Worm (Caenorhabditis elegans) whole organism, midembryonic: ENCODE results near the gene ugt-34.

ENCODE experiments used
- T22C8.4 ChIP-seq: fragments of 200-800 bp; sonication (Bioruptor generic); IDR thresholded peaks from 2 replicates; pipeline ENCODE4 v1.3.6; 2022; ENCODE audit warnings: missing genetic modification characterization, missing compliant biosample characterization
- cog-1 ChIP-seq: sonication (generic microtip); optimal IDR thresholded peaks from 2 replicates; lab custom pipeline; 2016; ENCODE audit warnings: missing genetic modification characterization, missing compliant biosample characterization
- flt-1 ChIP-seq: fragments of 200-800 bp; sonication (Bioruptor generic); IDR thresholded peaks from 2 replicates; pipeline ENCODE4 v1.3.6; 2022; ENCODE audit warnings: missing genetic modification characterization, missing compliant biosample characterization
- klf-2 ChIP-seq: fragments of 200-800 bp; sonication (Bioruptor generic); conservative IDR thresholded peaks from 2 replicates; pipeline ENCODE4 v1.3.6; 2022; ENCODE audit warnings: missing genetic modification reagents, missing genetic modification characterization, missing compliant biosample characterization
- med-1 ChIP-seq: sonication (generic microtip); optimal IDR thresholded peaks from 2 replicates; lab custom pipeline; 2017; ENCODE audit warnings: missing genetic modification characterization, mild to moderate bottlenecking, missing compliant biosample characterization, antibody characterized with exemption, missing genetic modification reagents; ENCODE audit not compliant: insufficient read depth
- ref-1 ChIP-seq: fragments of 200-800 bp; sonication (Bioruptor generic); conservative IDR thresholded peaks from 2 replicates; pipeline ENCODE4 v1.3.6; 2022; ENCODE audit warnings: missing genetic modification reagents, missing genetic modification characterization, missing compliant biosample characterization
- tab-1 ChIP-seq: fragments of 200-800 bp; sonication (Bioruptor generic); IDR thresholded peaks from 2 replicates; pipeline ENCODE4 v1.3.6; 2022; ENCODE audit warnings: missing genetic modification characterization, missing compliant biosample characterization
- ztf-23 ChIP-seq: fragments of 200-800 bp; sonication (Bioruptor generic); IDR thresholded peaks from 2 replicates; pipeline ENCODE4 v1.3.6; 2022; ENCODE audit warnings: missing genetic modification reagents, missing genetic modification characterization, missing compliant biosample characterization
- ztf-29 ChIP-seq: fragments of 200-800 bp; sonication (Bioruptor generic); IDR thresholded peaks from 2 replicates; pipeline ENCODE4 v1.3.6; 2022; ENCODE audit warnings: missing genetic modification reagents, missing genetic modification characterization, missing compliant biosample characterization

The ugt-34 gene

DNA sequence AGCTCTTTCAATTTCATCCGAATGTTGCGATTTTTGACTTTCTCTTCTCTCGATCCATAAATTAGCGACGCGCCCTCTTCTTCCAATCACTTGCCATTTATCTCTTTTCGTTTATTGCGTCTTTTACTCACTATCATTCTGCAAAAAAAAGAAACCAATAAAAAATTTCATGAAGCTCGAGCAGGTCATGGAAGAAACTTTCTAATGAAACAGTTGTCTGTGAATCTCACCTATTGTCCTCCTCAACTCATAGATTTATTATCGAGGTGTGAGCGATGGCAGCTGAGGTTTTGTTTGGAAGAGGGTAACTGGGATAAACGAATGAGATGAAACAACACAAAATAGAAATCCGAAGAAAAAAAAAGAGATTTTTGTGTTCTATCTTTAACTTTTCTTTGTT, 7.5 kb upstream of the ugt-34 start:
- TF ChIP-seq klf-2 (GFP tag; lab: Robert Waterston, UW): no peak
- no peak for TF ChIP-seq med-1 (GFP tag; lab: Kevin White, UChicago)
- no peak for TF ChIP-seq flt-1 (GFP tag; lab: Robert Waterston, UW)
- no peak for TF ChIP-seq tab-1 (GFP tag; lab: Robert Waterston, UW)
- no peak for TF ChIP-seq T22C8.4 (GFP tag; lab: Robert Waterston, UW)
- no peak for TF ChIP-seq ztf-23 (GFP tag; lab: Robert Waterston, UW)
- no peak for TF ChIP-seq cog-1 (tag; lab: Kevin White, UChicago)
- no peak for TF ChIP-seq ztf-29 (GFP tag; lab: Robert Waterston, UW)
- TF ChIP-seq ref-1 (GFP tag; lab: Robert Waterston, UW): no peak

- TF ChIP-seq ztf-29 (GFP tag; lab: Robert Waterston, UW) (no peak), med-1 (GFP tag; lab: Kevin White, UChicago) (no peak), flt-1 (GFP tag; lab: Robert Waterston, UW) (no peak)
Observed at ce11 chrV:10662000-10662399, 5.2 kb upstream of the ugt-34 start.

DNA sequence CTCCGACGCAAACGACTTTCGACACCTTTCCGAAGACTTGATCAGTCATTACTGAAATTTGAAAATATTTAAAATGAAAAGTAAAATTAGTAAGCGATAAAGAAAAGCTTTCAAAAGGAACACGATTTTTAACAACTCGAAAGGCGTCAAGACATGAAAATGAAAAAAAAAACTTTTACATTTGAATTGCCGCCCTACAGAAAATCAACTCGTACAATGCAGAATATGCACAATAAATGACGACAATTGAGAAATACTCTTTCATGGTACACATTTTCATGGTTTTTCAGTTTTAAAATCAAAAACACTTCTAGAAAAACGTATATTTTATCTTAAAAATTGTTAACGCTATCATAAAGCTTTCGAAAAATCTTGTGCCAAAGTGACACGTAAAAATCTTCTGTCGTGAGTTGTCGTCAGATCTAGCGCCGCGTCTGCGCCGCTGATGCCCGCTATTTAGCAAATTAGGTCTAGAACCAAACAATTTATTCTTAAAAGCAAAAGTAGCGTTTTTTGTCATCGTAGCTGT, 4.7 kb upstream of the ugt-34 start, which contains the start of gene sqv-4:
Gene sqv-4, minus strand, starts transcription at position 51 of the 529 bp plus-strand sequence.
- TF ChIP-seq T22C8.4 (GFP tag; lab: Robert Waterston, UW): no peak
- TF ChIP-seq ztf-23 (GFP tag; lab: Robert Waterston, UW): no peak
- no peak for TF ChIP-seq med-1 (GFP tag; lab: Kevin White, UChicago)

ce11 chrV:10659343-10659742, 2.6 kb upstream of the ugt-34 start:
- no peak for TF ChIP-seq klf-2 (GFP tag; lab: Robert Waterston, UW)
- no peak for TF ChIP-seq ztf-23 (GFP tag; lab: Robert Waterston, UW)
- TF ChIP-seq ref-1 (GFP tag; lab: Robert Waterston, UW): no peak
- TF ChIP-seq ztf-29 (GFP tag; lab: Robert Waterston, UW): no peak
- no peak for TF ChIP-seq flt-1 (GFP tag; lab: Robert Waterston, UW)
- no peak for TF ChIP-seq tab-1 (GFP tag; lab: Robert Waterston, UW)
- TF ChIP-seq med-1 (GFP tag; lab: Kevin White, UChicago): no peak

DNA sequence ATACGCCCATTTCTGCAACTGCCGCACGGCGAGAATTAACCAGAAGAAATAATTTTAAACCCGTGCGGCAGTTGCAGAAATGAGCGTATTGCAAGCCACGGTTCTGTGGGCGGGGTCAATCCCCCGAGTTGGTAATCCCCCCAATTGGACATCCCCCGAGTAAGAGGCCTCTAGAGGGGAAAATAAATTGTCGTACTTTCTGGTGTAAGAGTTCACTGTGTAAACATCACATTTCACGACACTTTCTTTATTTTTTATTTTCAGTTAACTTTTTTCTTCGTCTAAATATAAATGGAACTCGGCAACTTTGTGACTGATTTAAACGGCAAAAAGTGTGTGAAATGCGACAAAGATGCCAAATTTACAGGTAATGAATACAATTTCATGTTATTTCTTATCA, 1.2 kb upstream of the ugt-34 start, which contains the start of gene tut-2:
Gene tut-2, plus strand, starts transcription at position 277 of the 400 bp plus-strand sequence.
- TF ChIP-seq ztf-29 (GFP tag; lab: Robert Waterston, UW) (0 out of 2 replicates have a peak, but pooled peaks have one; percentile 6), cog-1 (tag; lab: Kevin White, UChicago) (no peak), ztf-23 (GFP tag; lab: Robert Waterston, UW) (no peak), med-1 (GFP tag; lab: Kevin White, UChicago) (no peak), ref-1 (GFP tag; lab: Robert Waterston, UW) (no peak)

- TF ChIP-seq T22C8.4 (GFP tag; lab: Robert Waterston, UW) (no peak), ztf-23 (GFP tag; lab: Robert Waterston, UW) (no peak)
Observed at ce11 chrV:10654165-10654564, 2.6 kb downstream of the ugt-34 start, which contains the start of gene ugt-35. Gene ugt-35, minus strand, starts transcription at chrV:10654265.

ce11 chrV:10648146-10648545, 8.6 kb downstream of the ugt-34 start, which contains the start of gene aqp-6:
Gene aqp-6, plus strand, starts transcription at chrV:10648446.
- TF ChIP-seq med-1 (GFP tag; lab: Kevin White, UChicago) (no peak), klf-2 (GFP tag; lab: Robert Waterston, UW) (no peak), ztf-29 (GFP tag; lab: Robert Waterston, UW) (no peak)

DNA sequence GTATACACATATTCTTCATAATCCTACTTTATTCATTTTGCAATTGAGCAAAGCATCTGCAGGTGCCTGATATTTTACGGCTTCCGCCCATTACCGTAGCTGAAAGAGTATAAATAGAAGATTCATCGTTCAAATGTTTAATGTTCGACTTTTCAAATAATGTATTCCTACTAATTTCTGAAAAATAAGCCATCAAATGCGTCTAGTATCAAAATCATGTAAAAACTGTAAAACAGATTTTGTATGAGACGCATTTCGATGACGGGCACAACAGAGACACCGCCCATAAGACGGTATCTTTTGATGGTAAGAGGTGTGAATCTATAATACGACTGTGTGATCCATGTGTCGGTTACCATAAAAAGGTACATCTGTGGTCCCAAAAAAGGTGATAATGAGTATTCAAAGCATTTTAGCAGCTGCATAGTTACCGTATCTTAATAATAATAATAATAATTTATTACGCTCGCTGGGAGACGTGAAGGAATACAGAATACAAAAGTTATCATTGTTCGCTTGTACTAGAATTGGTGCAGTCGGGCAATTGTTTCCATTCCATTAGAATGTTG, 9.7 kb downstream of the ugt-34 start, which contains the start of the genes C32C4.3 and C32C4.16:
Gene C32C4.3, minus strand, starts transcription at position 101 of the 569 bp plus-strand sequence.
Gene C32C4.16, plus strand, starts transcription at position 519 of the 569 bp plus-strand sequence.
- TF ChIP-seq T22C8.4 (GFP tag; lab: Robert Waterston, UW) (no peak), tab-1 (GFP tag; lab: Robert Waterston, UW) (no peak), flt-1 (GFP tag; lab: Robert Waterston, UW) (no peak), med-1 (GFP tag; lab: Kevin White, UChicago) (no peak), cog-1 (tag; lab: Kevin White, UChicago) (no peak), ztf-23 (GFP tag; lab: Robert Waterston, UW) (no peak)

DNA sequence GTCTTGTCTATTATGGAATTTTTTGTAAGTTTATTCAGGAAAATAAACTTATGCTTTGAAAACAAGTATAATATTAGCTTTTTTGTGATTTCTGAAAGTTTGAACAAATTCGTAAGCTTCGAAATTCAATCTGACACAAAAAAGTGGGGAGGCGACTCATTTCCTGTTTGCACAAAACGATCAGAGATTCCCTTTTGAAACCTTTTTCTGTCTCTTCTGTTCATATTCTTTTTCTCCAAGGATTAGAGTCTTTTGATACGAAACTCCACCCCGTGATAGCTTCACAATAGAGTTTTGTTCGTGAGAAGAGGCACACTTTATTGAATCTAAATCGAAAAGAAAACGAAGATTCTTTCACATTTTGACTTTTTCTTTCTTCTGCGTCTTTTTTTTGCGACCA, 15.8 kb downstream of the ugt-34 start:
- TF ChIP-seq med-1 (GFP tag; lab: Kevin White, UChicago) (no peak), ref-1 (GFP tag; lab: Robert Waterston, UW) (no peak), tab-1 (GFP tag; lab: Robert Waterston, UW) (no peak), flt-1 (GFP tag; lab: Robert Waterston, UW) (no peak), ztf-29 (GFP tag; lab: Robert Waterston, UW) (no peak), T22C8.4 (GFP tag; lab: Robert Waterston, UW) (no peak), cog-1 (tag; lab: Kevin White, UChicago) (no peak)

- TF ChIP-seq klf-2 (GFP tag; lab: Robert Waterston, UW) (no peak), flt-1 (GFP tag; lab: Robert Waterston, UW) (no peak), cog-1 (tag; lab: Kevin White, UChicago) (no peak)
Observed at ce11 chrV:10635722-10636121, 21.1 kb downstream of the ugt-34 start, which contains the start of gene kvs-2. Gene kvs-2, plus strand, starts transcription at chrV:10636022.
